Fruit fly (Drosophila melanogaster) whole organism, wandering third instar larva: Measurements from ENCODE around the gene lectin-24A.

Experiments used
- Dfd ChIP-seq: fragments of >200 bp; optimal IDR thresholded peaks from 2 replicates; lab custom pipeline; 2017; ENCODE audit warnings: missing biosample characterization, missing genetic modification characterization
- Jra ChIP-seq: sonication (Bioruptor generic); optimal IDR thresholded peaks from 2 replicates; lab custom pipeline; 2016; ENCODE audit warnings: missing biosample characterization, missing genetic modification characterization
- OdsH ChIP-seq: fragments of 200-800 bp; sonication (Bioruptor generic); optimal IDR thresholded peaks from 2 replicates; lab custom pipeline; 2016; ENCODE audit warnings: missing biosample characterization, mild to moderate bottlenecking, missing genetic modification characterization
- Vsx2 ChIP-seq: fragments of 200-300, 225-300 bp; sonication (Bioruptor generic); optimal IDR thresholded peaks from 2 replicates; lab custom pipeline; 2018; ENCODE audit warnings: missing biosample characterization, missing genetic modification characterization; ENCODE audit not compliant: partially characterized antibody
- h ChIP-seq: fragments of 200-800 bp; sonication (Bioruptor generic); optimal IDR thresholded peaks from 3 replicates; lab custom pipeline; 2016; ENCODE audit warnings: missing biosample characterization, mild to moderate bottlenecking, missing genetic modification characterization
- lola ChIP-seq: fragments of >200 bp; optimal IDR thresholded peaks from 2 replicates; lab custom pipeline; 2017; ENCODE audit warnings: missing biosample characterization, missing genetic modification characterization
- pan ChIP-seq: fragments of >200 bp; optimal IDR thresholded peaks from 2 replicates; lab custom pipeline; 2017
- usp ChIP-seq: fragments of >200 bp; optimal IDR thresholded peaks from 2 replicates; lab custom pipeline; 2017; ENCODE audit warnings: missing biosample characterization, missing genetic modification characterization

DNA sequence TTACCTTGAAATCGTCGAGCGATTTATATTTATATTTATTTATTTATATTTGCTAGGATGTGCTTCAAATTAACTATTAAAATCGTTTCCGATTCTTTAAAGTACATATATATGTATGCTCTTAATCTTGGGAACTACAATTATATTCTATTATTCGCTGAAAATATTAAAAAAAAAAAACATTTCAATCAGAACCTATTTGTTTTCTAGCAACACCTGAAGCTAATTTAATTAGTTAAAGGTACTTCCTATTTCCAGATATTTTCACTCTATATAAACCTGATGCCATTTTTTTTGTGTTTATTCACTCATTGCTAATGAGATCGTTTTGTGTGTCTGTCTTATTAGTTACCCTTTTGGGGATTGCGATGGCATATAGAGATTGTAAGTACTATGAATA, 16.6 kb downstream of the lectin-24A start, which contains the start of gene CG42467:
- TF ChIP-seq h (GFP tag; lab: Kevin White, UChicago) (no peak), Jra (no peak), Dfd (GFP tag; lab: Kevin White, UChicago) (no peak), OdsH (no peak), pan (lab: Kevin White, UChicago) (no peak), Vsx2 (no peak), usp (GFP tag; lab: Kevin White, UChicago) (no peak), lola (GFP tag; lab: Kevin White, UChicago) (no peak)
